Worm (Caenorhabditis elegans) whole organism, young adult: ENCODE data around the gene col-40.

Experiments used
- ama-1 ChIP-seq, 3 experiments: fragments of 150-350 bp in 1 of 3; sonication (generic microtip) in 2 of 3; optimal IDR thresholded peaks; 2 replicates each; lab custom pipeline; 2014 to 2018; ENCODE audit warnings: missing biosample characterization in 2 of 3, missing genetic modification characterization in 2 of 3, missing genetic modification reagents in 2 of 3
- athp-1 ChIP-seq: sonication (generic microtip); optimal IDR thresholded peaks from 2 replicates; lab custom pipeline; 2017; ENCODE audit warnings: mild to moderate bottlenecking, missing genetic modification characterization, missing compliant biosample characterization

ce11 chrII:1140689-1141088 is 33.9 kb upstream of the col-40 start, which contains the start of gene W09B6.4:
- TF ChIP-seq ama-1 (optimal IDR thresholded peaks at IDR 0.05; lab: Kevin White, UChicago) = no peak
- no peak for TF ChIP-seq ama-1 (GFP tag; optimal IDR thresholded peaks at IDR 0.05; lab: Kevin White, UChicago)
- TF ChIP-seq athp-1 (tag; lab: Kevin White, UChicago) = no peak
